Fruit fly (Drosophila melanogaster) Kc167 (cell line): ENCODE results near the gene O-fut2.

Experiments used
- Myc ChIP-seq: fragments of >200 bp; optimal IDR thresholded peaks from 2 replicates; lab custom pipeline; 2017; ENCODE audit warnings: missing external identifiers
- ttk ChIP-seq: sonication (Bioruptor generic); optimal IDR thresholded peaks from 2 replicates; lab custom pipeline; 2017; ENCODE audit warnings: missing external identifiers

dm6 chrX:1452130-1452529, 13.7 kb downstream of the O-fut2 start, which contains the start of gene Gr2a:
- TF ChIP-seq ttk = no peak
- TF ChIP-seq Myc (lab: Kevin White, UChicago) = no peak
